Worm (Caenorhabditis elegans) whole organism, early embryonic: Measurements from ENCODE around the gene fbxb-44.

Source experiments
- B0310.2 ChIP-seq: sonication (generic microtip); optimal IDR thresholded peaks from 2 replicates; lab custom pipeline; 2016; ENCODE audit warnings: mild to moderate bottlenecking, missing genetic modification characterization, missing compliant biosample characterization
- F13C5.2 ChIP-seq: sonication (generic microtip); optimal IDR thresholded peaks from 2 replicates; lab custom pipeline; 2017; ENCODE audit warnings: mild to moderate bottlenecking, missing genetic modification characterization, inconsistent platforms, missing compliant biosample characterization
- aly-1 ChIP-seq: sonication (generic microtip); optimal IDR thresholded peaks from 2 replicates; lab custom pipeline; 2016; ENCODE audit warnings: missing genetic modification characterization, missing compliant biosample characterization
- ama-1 ChIP-seq: fragments of 150-350 bp; optimal IDR thresholded peaks from 2 replicates; lab custom pipeline; 2014
- ceh-13 ChIP-seq: fragments of 200-800 bp; sonication (Bioruptor generic); optimal IDR thresholded peaks from 2 replicates; lab custom pipeline; 2018; ENCODE audit warnings: mild to moderate bottlenecking, missing genetic modification characterization, missing compliant biosample characterization
- ceh-36 ChIP-seq: sonication (generic microtip); optimal IDR thresholded peaks from 2 replicates; lab custom pipeline; 2016; ENCODE audit warnings: missing genetic modification characterization, inconsistent platforms, missing compliant biosample characterization
- ets-7 ChIP-seq: sonication (generic microtip); optimal IDR thresholded peaks from 2 replicates; lab custom pipeline; 2016; ENCODE audit warnings: missing genotype, missing genetic modification characterization, missing compliant biosample characterization
- flt-1 ChIP-seq: fragments of 200-800 bp; sonication (Bioruptor generic); IDR thresholded peaks from 2 replicates; pipeline ENCODE4 v1.3.6; 2022; ENCODE audit warnings: missing genetic modification characterization, missing compliant biosample characterization
- hmbx-1 ChIP-seq: sonication (generic microtip); optimal IDR thresholded peaks from 2 replicates; lab custom pipeline; 2016; ENCODE audit warnings: mild to moderate bottlenecking, missing genetic modification characterization, missing compliant biosample characterization
- hmg-4 ChIP-seq: fragments of 200-800 bp; sonication (Bioruptor generic); optimal IDR thresholded peaks from 2 replicates; lab custom pipeline; 2018; ENCODE audit warnings: mild to moderate bottlenecking, missing genetic modification characterization, missing compliant biosample characterization
- hnd-1 ChIP-seq: sonication (generic microtip); optimal IDR thresholded peaks from 2 replicates; lab custom pipeline; 2016; ENCODE audit warnings: missing genetic modification characterization, missing compliant biosample characterization
- pes-1 ChIP-seq: fragments of 200-800 bp; sonication (Bioruptor generic); IDR thresholded peaks from 2 replicates; pipeline ENCODE4 v1.3.6; 2022; ENCODE audit warnings: missing genetic modification reagents, missing genetic modification characterization, missing compliant biosample characterization
- scrt-1 ChIP-seq: fragments of 200-800 bp; sonication (Bioruptor generic); IDR thresholded peaks from 2 replicates; pipeline ENCODE4 v1.3.6; 2022; ENCODE audit warnings: missing genetic modification characterization, missing compliant biosample characterization
- sea-1 ChIP-seq: fragments of 200-800 bp; sonication (Bioruptor generic); conservative IDR thresholded peaks from 2 replicates; pipeline ENCODE4 v1.3.6; 2022; ENCODE audit warnings: missing genetic modification characterization, missing compliant biosample characterization
- tbx-11 ChIP-seq: fragments of 200-800 bp; sonication (Bioruptor generic); IDR thresholded peaks from 2 replicates; pipeline ENCODE4 v1.3.6; 2022; ENCODE audit warnings: missing genetic modification characterization, missing compliant biosample characterization
- tbx-37 ChIP-seq: fragments of 200-800 bp; sonication (Bioruptor generic); conservative IDR thresholded peaks from 2 replicates; pipeline ENCODE4 v1.3.6; 2022; ENCODE audit warnings: missing genetic modification reagents, missing genetic modification characterization, missing compliant biosample characterization
- tra-4 ChIP-seq: sonication (generic microtip); optimal IDR thresholded peaks from 2 replicates; lab custom pipeline; 2017; ENCODE audit warnings: missing genetic modification characterization, missing compliant biosample characterization

The fbxb-44 gene

ce11 chrII:1538589-1538988 is at the start of gene fbxb-44:
Gene fbxb-44, plus strand, starts transcription at chrII:1538889.
- TF ChIP-seq F13C5.2 (tag; lab: Kevin White, UChicago) (no peak), ama-1 (lab: Kevin White, UChicago) (no peak), hmg-4 (GFP tag; lab: Kevin White, UChicago) (no peak), pes-1 (GFP tag; lab: Robert Waterston, UW) (no peak), tbx-11 (no peak), ceh-13 (GFP tag; lab: Kevin White, UChicago) (no peak), tra-4 (tag; lab: Kevin White, UChicago) (no peak), hmbx-1 (no peak), sea-1 (GFP tag; lab: Robert Waterston, UW) (no peak), scrt-1 (GFP tag; lab: Robert Waterston, UW) (no peak), ceh-36 (tag; lab: Kevin White, UChicago) (no peak)

ce11 chrII:1490813-1491212 is 47.9 kb upstream of the fbxb-44 start:
- TF ChIP-seq aly-1 (tag; lab: Kevin White, UChicago) (no peak), tbx-11 (no peak)

- TF ChIP-seq aly-1 (tag; lab: Kevin White, UChicago) (no peak), ama-1 (lab: Kevin White, UChicago) (no peak), scrt-1 (GFP tag; lab: Robert Waterston, UW) (no peak), hmg-4 (GFP tag; lab: Kevin White, UChicago) (no peak), hmbx-1 (no peak), B0310.2 (tag; lab: Kevin White, UChicago) (no peak), hnd-1 (tag; lab: Kevin White, UChicago) (no peak), F13C5.2 (tag; lab: Kevin White, UChicago) (no peak), ets-7 (no peak), tbx-11 (no peak), ceh-13 (GFP tag; lab: Kevin White, UChicago) (no peak), tbx-37 (no peak), tra-4 (tag; lab: Kevin White, UChicago) (no peak), sea-1 (GFP tag; lab: Robert Waterston, UW) (no peak), pes-1 (GFP tag; lab: Robert Waterston, UW) (no peak), ceh-36 (tag; lab: Kevin White, UChicago) (no peak), flt-1 (GFP tag; lab: Robert Waterston, UW) (no peak)
Observed at ce11 chrII:1500286-1500840, 38.3 kb upstream of the fbxb-44 start, which contains the start of gene emc-1. Gene emc-1, minus strand, starts transcription at chrII:1500330.

ce11 chrII:1500959-1501358 is 37.7 kb upstream of the fbxb-44 start:
- TF ChIP-seq scrt-1 (GFP tag; lab: Robert Waterston, UW), result no peak
- no peak for TF ChIP-seq tbx-11
- TF ChIP-seq hmbx-1, result no peak
- no peak for TF ChIP-seq tra-4 (tag; lab: Kevin White, UChicago)
- no peak for TF ChIP-seq aly-1 (tag; lab: Kevin White, UChicago)
- no peak for TF ChIP-seq flt-1 (GFP tag; lab: Robert Waterston, UW)
- no peak for TF ChIP-seq F13C5.2 (tag; lab: Kevin White, UChicago)
- TF ChIP-seq sea-1 (GFP tag; lab: Robert Waterston, UW), result no peak
- TF ChIP-seq pes-1 (GFP tag; lab: Robert Waterston, UW), result no peak
- TF ChIP-seq ets-7, result no peak

- TF ChIP-seq hmg-4 (GFP tag; lab: Kevin White, UChicago) (peak; percentile 49), sea-1 (GFP tag; lab: Robert Waterston, UW) (0 out of 2 replicates have a peak, but pooled peaks have one; percentile 21), F13C5.2 (tag; lab: Kevin White, UChicago) (no peak), tbx-37 (no peak)
Observed at ce11 chrII:1501614-1502355, 36.9 kb upstream of the fbxb-44 start.

ce11 chrII:1503663-1504062 is 35.0 kb upstream of the fbxb-44 start:
- TF ChIP-seq flt-1 (GFP tag; lab: Robert Waterston, UW) (no peak), B0310.2 (tag; lab: Kevin White, UChicago) (no peak), pes-1 (GFP tag; lab: Robert Waterston, UW) (no peak), ama-1 (lab: Kevin White, UChicago) (no peak), ceh-13 (GFP tag; lab: Kevin White, UChicago) (no peak), hnd-1 (tag; lab: Kevin White, UChicago) (no peak), aly-1 (tag; lab: Kevin White, UChicago) (no peak), tbx-37 (no peak), scrt-1 (GFP tag; lab: Robert Waterston, UW) (no peak), F13C5.2 (tag; lab: Kevin White, UChicago) (no peak), hmbx-1 (no peak), ets-7 (no peak), ceh-36 (tag; lab: Kevin White, UChicago) (no peak)

ce11 chrII:1504266-1504665 is 34.4 kb upstream of the fbxb-44 start, which contains the start of gene fdgt-1:
Gene fdgt-1, plus strand, starts transcription at chrII:1504566.
- TF ChIP-seq pes-1 (GFP tag; lab: Robert Waterston, UW), result 0 out of 2 replicates have a peak, but pooled peaks have one; percentile 3
- no peak for TF ChIP-seq ets-7
- TF ChIP-seq hmbx-1, result no peak
- TF ChIP-seq B0310.2 (tag; lab: Kevin White, UChicago), result no peak

DNA sequence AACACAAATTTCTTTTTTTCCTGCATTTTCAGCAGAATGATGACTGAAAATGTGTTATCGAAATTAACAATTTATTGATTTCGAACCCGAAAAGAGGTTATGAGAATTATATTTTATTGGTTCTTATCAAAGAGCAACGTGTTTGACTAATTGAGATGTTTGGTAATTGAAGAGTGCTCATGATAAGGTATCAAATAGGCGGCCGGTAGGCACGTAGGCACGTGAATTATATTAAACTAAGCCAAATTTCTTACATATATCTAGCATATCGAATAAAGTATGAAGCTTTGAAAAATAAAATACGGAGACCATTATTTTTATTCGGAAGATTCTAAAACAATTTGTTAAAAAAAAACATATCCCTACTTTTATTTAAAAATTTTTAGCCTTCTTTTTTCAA is 21.3 kb upstream of the fbxb-44 start, which contains the start of gene math-45:
math-45 (minus strand) TSS at position 101 of the 400 bp plus-strand sequence.
- TF ChIP-seq F13C5.2 (tag; lab: Kevin White, UChicago) (no peak), ets-7 (no peak), hmg-4 (GFP tag; lab: Kevin White, UChicago) (no peak), B0310.2 (tag; lab: Kevin White, UChicago) (no peak), ceh-13 (GFP tag; lab: Kevin White, UChicago) (no peak), sea-1 (GFP tag; lab: Robert Waterston, UW) (no peak), pes-1 (GFP tag; lab: Robert Waterston, UW) (no peak), tra-4 (tag; lab: Kevin White, UChicago) (no peak)
